Fruit fly (Drosophila melanogaster) whole organism, embryonic: ENCODE results near the gene CG5180.

ENCODE experiments used
- CG1024 ChIP-seq: fragments of 200-800 bp; sonication (Bioruptor generic); IDR thresholded peaks from 2 replicates; pipeline ENCODE4 v1.3.6; 2022; ENCODE audit warnings: missing biosample characterization, missing genetic modification characterization
- CG11093 ChIP-seq: fragments of 200-800 bp; sonication (Bioruptor generic); IDR thresholded peaks from 3 replicates; pipeline ENCODE4 v1.3.6; 2022; ENCODE audit warnings: missing biosample characterization, missing genetic modification characterization
- CG11695 ChIP-seq: fragments of 200-800 bp; sonication (Bioruptor generic); IDR thresholded peaks from 3 replicates; pipeline ENCODE4 v1.3.6; 2022; ENCODE audit warnings: missing biosample characterization, missing genetic modification characterization
- CG11723 ChIP-seq: fragments of 200-800 bp; sonication (Bioruptor generic); optimal IDR thresholded peaks from 2 replicates; lab custom pipeline; 2017; ENCODE audit warnings: missing biosample characterization, mild to moderate bottlenecking, missing genetic modification characterization
- CG12155 ChIP-seq: fragments of 200-800 bp; sonication (Bioruptor generic); optimal IDR thresholded peaks from 3 replicates; lab custom pipeline; 2016; ENCODE audit warnings: missing biosample characterization, missing genetic modification characterization
- CG12744 ChIP-seq: fragments of 200-800 bp; sonication (Bioruptor generic); optimal IDR thresholded peaks from 2 replicates; lab custom pipeline; 2016; ENCODE audit warnings: missing biosample characterization, missing genetic modification characterization
- CG13424 ChIP-seq: fragments of 200-800 bp; sonication (Bioruptor generic); optimal IDR thresholded peaks from 2 replicates; lab custom pipeline; 2019; ENCODE audit warnings: missing biosample characterization, mild to moderate bottlenecking, missing genetic modification characterization, moderate library complexity
- CG13775 ChIP-seq: fragments of 200-800 bp; sonication (Bioruptor generic); optimal IDR thresholded peaks from 3 replicates; lab custom pipeline; 2017; ENCODE audit warnings: missing biosample characterization, mild to moderate bottlenecking, missing genetic modification characterization
- CG14014 ChIP-seq: fragments of 200-800 bp; sonication (Bioruptor generic); IDR thresholded peaks from 2 replicates; pipeline ENCODE4 v1.3.6; 2022; ENCODE audit warnings: missing biosample characterization, missing genetic modification characterization
- CG30403 ChIP-seq: fragments of 200-800 bp; sonication (Bioruptor generic); optimal IDR thresholded peaks from 3 replicates; lab custom pipeline; 2016; ENCODE audit warnings: missing biosample characterization, missing genetic modification characterization
- CG31224 ChIP-seq: fragments of 200-800 bp; sonication (Bioruptor generic); IDR thresholded peaks from 2 replicates; pipeline ENCODE4 v1.3.6; 2022; ENCODE audit warnings: missing biosample characterization, missing genetic modification characterization
- CG31388 ChIP-seq: fragments of 200-800 bp; sonication (Bioruptor generic); optimal IDR thresholded peaks from 2 replicates; lab custom pipeline; 2016; ENCODE audit warnings: missing biosample characterization, missing genetic modification characterization
- CG33557 ChIP-seq: fragments of 200-800 bp; sonication (Bioruptor generic); optimal IDR thresholded peaks from 2 replicates; lab custom pipeline; 2019; ENCODE audit warnings: missing biosample characterization, mild to moderate bottlenecking, missing genetic modification characterization, moderate library complexity
- CG34224 ChIP-seq: fragments of 200-800 bp; sonication (Bioruptor generic); IDR thresholded peaks from 3 replicates; pipeline ENCODE4 v1.3.6; 2022; ENCODE audit warnings: missing biosample characterization, missing genetic modification characterization; ENCODE audit not compliant: partially characterized antibody
- CG3838 ChIP-seq: fragments of 200-800 bp; sonication (Bioruptor generic); optimal IDR thresholded peaks from 3 replicates; lab custom pipeline; 2016; ENCODE audit warnings: missing biosample characterization, missing genetic modification characterization
- CG8089 ChIP-seq: fragments of 200-800 bp; sonication (Bioruptor generic); optimal IDR thresholded peaks from 3 replicates; lab custom pipeline; 2016; ENCODE audit warnings: missing biosample characterization, missing genetic modification characterization
- CG8478 ChIP-seq: fragments of >200 bp; optimal IDR thresholded peaks from 2 replicates; lab custom pipeline; 2018
- CG9215 ChIP-seq: fragments of 200-800 bp; sonication (Bioruptor generic); IDR thresholded peaks from 2 replicates; pipeline ENCODE4 v1.3.6; 2022; ENCODE audit warnings: missing biosample characterization, missing genetic modification characterization
- CG9437 ChIP-seq: fragments of 200-800 bp; sonication (Bioruptor generic); optimal IDR thresholded peaks from 2 replicates; lab custom pipeline; 2018; ENCODE audit warnings: missing biosample characterization, mild to moderate bottlenecking, missing genetic modification characterization
- CTCF ChIP-seq: fragments of 200-800 bp; sonication (Bioruptor generic); optimal IDR thresholded peaks from 2 replicates; lab custom pipeline; 2017; ENCODE audit warnings: missing biosample characterization, mild to moderate bottlenecking, missing genetic modification characterization, moderate library complexity
- D19B ChIP-seq: fragments of 200-800 bp; sonication (Bioruptor generic); optimal IDR thresholded peaks from 2 replicates; lab custom pipeline; 2017; ENCODE audit warnings: missing biosample characterization, mild to moderate bottlenecking, missing genetic modification characterization
- Dad ChIP-seq: fragments of 200-800 bp; sonication (Bioruptor generic); optimal IDR thresholded peaks from 3 replicates; lab custom pipeline; 2016; ENCODE audit warnings: missing biosample characterization, missing genetic modification characterization
- Dip2 ChIP-seq: fragments of 200-800 bp; sonication (Bioruptor generic); IDR thresholded peaks from 2 replicates; pipeline ENCODE4 v1.3.6; 2022; ENCODE audit warnings: missing biosample characterization, missing genetic modification characterization
- Dll ChIP-seq: fragments of 200-800 bp; sonication (Bioruptor generic); IDR thresholded peaks from 4 replicates; pipeline ENCODE4 v1.3.6; 2022; ENCODE audit warnings: missing biosample characterization, missing genetic modification characterization; ENCODE audit not compliant: partially characterized antibody
- Drgx ChIP-seq: fragments of 200-800 bp; sonication (Bioruptor generic); IDR thresholded peaks from 2 replicates; pipeline ENCODE4 v1.3.6; 2022; ENCODE audit warnings: missing biosample characterization, missing genetic modification characterization
- Fer3 ChIP-seq: fragments of 200-800 bp; sonication (Bioruptor generic); optimal IDR thresholded peaks from 2 replicates; lab custom pipeline; 2018; ENCODE audit warnings: missing biosample characterization, mild to moderate bottlenecking, missing genetic modification characterization, moderate library complexity
- Gug ChIP-seq: fragments of 200-800 bp; sonication (Bioruptor generic); IDR thresholded peaks from 4 replicates; pipeline ENCODE4 v1.3.6; 2022; ENCODE audit warnings: missing biosample characterization, missing genetic modification characterization
- Hmr ChIP-seq: fragments of 200-800 bp; sonication (Bioruptor generic); optimal IDR thresholded peaks from 3 replicates; lab custom pipeline; 2017; ENCODE audit warnings: mild to moderate bottlenecking, missing biosample characterization, missing genetic modification reagents, missing genetic modification characterization
- Jarid2 ChIP-seq: fragments of 200-800 bp; sonication (Bioruptor generic); optimal IDR thresholded peaks from 3 replicates; lab custom pipeline; 2017; ENCODE audit warnings: mild to moderate bottlenecking, missing biosample characterization, missing genetic modification reagents, missing genetic modification characterization
- MESR4 ChIP-seq: fragments of 200-800 bp; sonication (Bioruptor generic); optimal IDR thresholded peaks from 2 replicates; lab custom pipeline; 2018; ENCODE audit warnings: missing biosample characterization, mild to moderate bottlenecking, missing genetic modification characterization, moderate library complexity
- Nf-YB ChIP-seq: fragments of 200-800 bp; sonication (Bioruptor generic); optimal IDR thresholded peaks from 3 replicates; lab custom pipeline; 2019; ENCODE audit warnings: missing biosample characterization, mild to moderate bottlenecking, missing genetic modification characterization, moderate library complexity
- Nf-YC ChIP-seq: fragments of 200-800 bp; optimal IDR thresholded peaks from 3 replicates; lab custom pipeline; 2019; ENCODE audit warnings: missing biosample characterization, mild to moderate bottlenecking, missing genetic modification characterization, moderate library complexity
- Stat92E ChIP-seq, 3 experiments: fragments of >200 bp in 2 of 3; fragments of 200-800 bp in 1 of 3; sonication (Bioruptor generic) in 1 of 3; optimal IDR thresholded peaks; 2 replicates each; lab custom pipeline; 2017 to 2019; ENCODE audit warnings: missing biosample characterization in 3 of 3, missing genetic modification characterization in 3 of 3, mild to moderate bottlenecking in 1 of 3, moderate library complexity in 1 of 3
- Usf ChIP-seq: fragments of 200-800 bp; sonication (Bioruptor generic); optimal IDR thresholded peaks from 2 replicates; lab custom pipeline; 2017; ENCODE audit warnings: missing genotype, missing biosample characterization, missing genetic modification characterization
- Xrp1 ChIP-seq: fragments of 200-800 bp; sonication (Bioruptor generic); IDR thresholded peaks from 2 replicates; pipeline ENCODE4 v1.3.6; 2022; ENCODE audit warnings: missing biosample characterization, missing genetic modification characterization
- ara ChIP-seq: fragments of 200-800 bp; sonication (Bioruptor generic); IDR thresholded peaks from 2 replicates; pipeline ENCODE4 v1.3.6; 2022; ENCODE audit warnings: missing biosample characterization, missing genetic modification characterization
- bigmax ChIP-seq: fragments of 200-800 bp; sonication (Bioruptor generic); optimal IDR thresholded peaks from 2 replicates; lab custom pipeline; 2018; ENCODE audit warnings: missing biosample characterization, mild to moderate bottlenecking, missing genetic modification characterization
- br ChIP-seq: fragments of >200 bp; optimal IDR thresholded peaks from 2 replicates; lab custom pipeline; 2017
- crol ChIP-seq: fragments of 200-800 bp; sonication (Bioruptor generic); IDR thresholded peaks from 2 replicates; pipeline ENCODE4 v1.3.6; 2022; ENCODE audit warnings: missing biosample characterization, missing genetic modification characterization
- gcm ChIP-seq: fragments of 200-800 bp; sonication (Bioruptor generic); optimal IDR thresholded peaks from 2 replicates; lab custom pipeline; 2019; ENCODE audit warnings: missing biosample characterization, mild to moderate bottlenecking, missing genetic modification characterization, moderate library complexity
- gfzf ChIP-seq: fragments of 200-800 bp; sonication (Bioruptor generic); optimal IDR thresholded peaks from 2 replicates; lab custom pipeline; 2016; ENCODE audit warnings: missing biosample characterization, mild to moderate bottlenecking, missing genetic modification characterization, moderate library complexity
- kni ChIP-seq: fragments of 200-800 bp; sonication (Bioruptor generic); optimal IDR thresholded peaks from 3 replicates; lab custom pipeline; 2017; ENCODE audit warnings: mild to moderate bottlenecking, missing biosample characterization, missing genetic modification reagents, missing genetic modification characterization
- lilli ChIP-seq: fragments of 200-800 bp; sonication (Bioruptor generic); optimal IDR thresholded peaks from 3 replicates; lab custom pipeline; 2016; ENCODE audit warnings: missing biosample characterization, missing genetic modification characterization
- lmd ChIP-seq: fragments of 200-800 bp; sonication (Bioruptor generic); IDR thresholded peaks from 2 replicates; pipeline ENCODE4 v1.3.6; 2022; ENCODE audit warnings: missing biosample characterization, missing genetic modification characterization
- lov ChIP-seq, 2 experiments: fragments of 200-800 bp in 1 of 2; fragments of >200 bp in 1 of 2; sonication (Bioruptor generic) in 1 of 2; IDR thresholded peaks in 1 of 2; optimal IDR thresholded peaks in 1 of 2; 2 replicates in 1 of 2; 3 replicates in 1 of 2; pipeline versions ENCODE4 v1.3.6 to Lab custom; 2017 to 2022; ENCODE audit warnings: missing biosample characterization in 1 of 2, missing genetic modification characterization in 1 of 2
- odd ChIP-seq: fragments of 200-800 bp; sonication (Bioruptor generic); optimal IDR thresholded peaks from 2 replicates; lab custom pipeline; 2017; ENCODE audit warnings: missing biosample characterization, mild to moderate bottlenecking, missing genetic modification characterization
- ranshi ChIP-seq: fragments of 200-800 bp; sonication (Bioruptor generic); IDR thresholded peaks from 2 replicates; pipeline ENCODE4 v1.3.6; 2022; ENCODE audit warnings: missing biosample characterization, missing genetic modification characterization
- salm ChIP-seq: fragments of 200-800 bp; sonication (Bioruptor generic); optimal IDR thresholded peaks from 2 replicates; lab custom pipeline; 2018; ENCODE audit warnings: missing biosample characterization, mild to moderate bottlenecking, missing genetic modification characterization
- shn ChIP-seq: fragments of 200-800 bp; sonication (Bioruptor generic); optimal IDR thresholded peaks from 3 replicates; lab custom pipeline; 2016; ENCODE audit warnings: missing biosample characterization, missing genetic modification characterization
- sima ChIP-seq: fragments of 200-800 bp; sonication (Bioruptor generic); optimal IDR thresholded peaks from 2 replicates; lab custom pipeline; 2016; ENCODE audit warnings: missing biosample characterization, missing genetic modification characterization
- so ChIP-seq: fragments of 200-800 bp; sonication (Bioruptor generic); IDR thresholded peaks from 3 replicates; pipeline ENCODE4 v1.3.6; 2022; ENCODE audit warnings: missing biosample characterization, missing genetic modification characterization
- tin ChIP-seq: fragments of 200-800 bp; sonication (Bioruptor generic); optimal IDR thresholded peaks from 3 replicates; lab custom pipeline; 2016; ENCODE audit warnings: missing biosample characterization, missing genetic modification characterization

Gene CG5180

dm6 chr3R:20574535-20574980 is 16.8 kb downstream of the CG5180 start (continued):
- TF ChIP-seq CTCF (GFP tag; lab: Kevin White, UChicago) (no peak), Jarid2 (GFP tag; lab: Kevin White, UChicago) (no peak), salm (tag; lab: Kevin White, UChicago) (no peak), Fer3 (tag; lab: Kevin White, UChicago) (no peak), CG11695 (GFP tag; lab: Robert Waterston, UW) (no peak), shn (GFP tag; lab: Kevin White, UChicago) (no peak), D19B (no peak), CG8478 (lab: Kevin White, UChicago) (no peak), CG11723 (GFP tag; lab: Kevin White, UChicago) (no peak), CG3838 (no peak), CG14014 (GFP tag; lab: Robert Waterston, UW) (peak; percentile 12; the same call in 1 of the 2 replicates), sima (GFP tag; lab: Kevin White, UChicago) (no peak), Nf-YC (peak; percentile 38), odd (GFP tag; lab: Kevin White, UChicago) (peak; percentile 22), gfzf (GFP tag; lab: Kevin White, UChicago) (no peak), CG12155 (GFP tag; lab: Kevin White, UChicago) (no peak), CG30403 (GFP tag; lab: Kevin White, UChicago) (no peak), CG31224 (GFP tag; lab: Robert Waterston, UW) (no peak), Xrp1 (GFP tag; lab: Robert Waterston, UW) (no peak), CG9437 (GFP tag; lab: Kevin White, UChicago) (no peak), Nf-YB (no peak), Usf (GFP tag; lab: Kevin White, UChicago) (no peak), ara (GFP tag; lab: Robert Waterston, UW) (no peak), CG1024 (GFP tag; lab: Robert Waterston, UW) (no peak), MESR4 (peak; percentile 58), CG13775 (no peak), tin (GFP tag; lab: Kevin White, UChicago) (no peak), CG12744 (GFP tag; lab: Kevin White, UChicago) (no peak), br (lab: Kevin White, UChicago) (no peak), lmd (GFP tag; lab: Robert Waterston, UW) (no peak), CG8089 (GFP tag; lab: Kevin White, UChicago) (no peak), lov (optimal IDR thresholded peaks at IDR 0.05; lab: Kevin White, UChicago) (no peak), lov (GFP tag; IDR thresholded peaks at IDR 0.05; lab: Robert Waterston, UW) (0 out of 3 replicates have a peak, but pooled peaks have one; percentile 55), lilli (GFP tag; lab: Kevin White, UChicago) (peak; percentile 73), crol (GFP tag; lab: Robert Waterston, UW) (no peak), CG31388 (GFP tag; lab: Kevin White, UChicago) (no peak), Stat92E (GFP tag; optimal IDR thresholded peaks at IDR 0.05; lab: Kevin White, UChicago) (peak in 1 of 3 experiments; percentile 26), kni (GFP tag; lab: Kevin White, UChicago) (peak; percentile 76), CG13424 (no peak), Dll (GFP tag; lab: Robert Waterston, UW) (no peak), bigmax (GFP tag; lab: Kevin White, UChicago) (peak; percentile 56), CG34224 (no peak), Hmr (GFP tag; lab: Kevin White, UChicago) (peak; percentile 45), Dad (GFP tag; lab: Kevin White, UChicago) (no peak), Gug (GFP tag; lab: Robert Waterston, UW) (no peak), Dip2 (no peak), ranshi (no peak), gcm (no peak), CG11093 (no peak), CG33557 (GFP tag; lab: Kevin White, UChicago) (no peak), CG9215 (GFP tag; lab: Robert Waterston, UW) (no peak), so (peak; percentile 51; the same call in 2 of the 3 replicates), Drgx (GFP tag; lab: Robert Waterston, UW) (0 out of 2 replicates have a peak, but pooled peaks have one; percentile 15)
